Fruit fly (Drosophila melanogaster) whole organism, embryonic: ENCODE data around the gene CG5846.

ENCODE experiments used
- ATbp ChIP-seq: fragments of 200-800 bp; sonication (Bioruptor generic); optimal IDR thresholded peaks from 2 replicates; lab custom pipeline; 2017; ENCODE audit warnings: missing biosample characterization, mild to moderate bottlenecking, missing genetic modification characterization, missing genetic modification reagents
- Asciz ChIP-seq: fragments of 200-800 bp; sonication (Bioruptor generic); optimal IDR thresholded peaks from 2 replicates; lab custom pipeline; 2017; ENCODE audit warnings: missing biosample characterization, mild to moderate bottlenecking, missing genetic modification characterization, missing genetic modification reagents
- Atf3 ChIP-seq: fragments of 200-800 bp; sonication (Bioruptor generic); optimal IDR thresholded peaks from 3 replicates; lab custom pipeline; 2016; ENCODE audit warnings: missing biosample characterization, missing genetic modification characterization
- CG10267 ChIP-seq: fragments of 200-800 bp; sonication (Bioruptor generic); optimal IDR thresholded peaks from 2 replicates; lab custom pipeline; 2018; ENCODE audit warnings: missing biosample characterization, mild to moderate bottlenecking, missing genetic modification characterization, moderate library complexity
- CG10431 ChIP-seq: fragments of 200-800 bp; sonication (Bioruptor generic); optimal IDR thresholded peaks from 3 replicates; lab custom pipeline; 2018; ENCODE audit warnings: missing biosample characterization, mild to moderate bottlenecking, missing genetic modification characterization
- CG11695 ChIP-seq: fragments of 200-800 bp; sonication (Bioruptor generic); IDR thresholded peaks from 3 replicates; pipeline ENCODE4 v1.3.6; 2022; ENCODE audit warnings: missing biosample characterization, missing genetic modification characterization
- CG12659 ChIP-seq: fragments of 200-800 bp; sonication (Bioruptor generic); optimal IDR thresholded peaks from 3 replicates; lab custom pipeline; 2017; ENCODE audit warnings: mild to moderate bottlenecking, missing biosample characterization, missing genetic modification reagents, missing genetic modification characterization
- CG13775 ChIP-seq: fragments of 200-800 bp; sonication (Bioruptor generic); optimal IDR thresholded peaks from 3 replicates; lab custom pipeline; 2017; ENCODE audit warnings: missing biosample characterization, mild to moderate bottlenecking, missing genetic modification characterization
- CG14667 ChIP-seq: fragments of 200-800 bp; sonication (Bioruptor generic); IDR thresholded peaks from 2 replicates; pipeline ENCODE4 v1.3.6; 2022; ENCODE audit warnings: missing biosample characterization, missing genetic modification characterization
- CG1647 ChIP-seq: fragments of 200-800 bp; sonication (Bioruptor generic); optimal IDR thresholded peaks from 3 replicates; lab custom pipeline; 2016; ENCODE audit warnings: missing biosample characterization, missing genetic modification characterization
- CG17612 ChIP-seq: fragments of 200-800 bp; sonication (Bioruptor generic); IDR thresholded peaks from 2 replicates; pipeline ENCODE4 v1.3.6; 2022; ENCODE audit warnings: missing biosample characterization, missing genetic modification characterization
- CG2199 ChIP-seq: fragments of 200-800 bp; sonication (Bioruptor generic); IDR thresholded peaks from 3 replicates; pipeline ENCODE4 v1.3.6; 2022; ENCODE audit warnings: missing biosample characterization, missing genetic modification characterization
- CG32767 ChIP-seq: fragments of 200-800 bp; sonication (Bioruptor generic); IDR thresholded peaks from 2 replicates; pipeline ENCODE4 v1.3.6; 2022; ENCODE audit warnings: missing biosample characterization, missing genetic modification characterization
- CG4328 ChIP-seq: fragments of 200-800 bp; sonication (Bioruptor generic); optimal IDR thresholded peaks from 3 replicates; lab custom pipeline; 2017; ENCODE audit warnings: missing biosample characterization, missing genetic modification reagents, missing genetic modification characterization
- CG5180 ChIP-seq: fragments of 200-800 bp; sonication (Bioruptor generic); optimal IDR thresholded peaks from 3 replicates; lab custom pipeline; 2017; ENCODE audit warnings: missing biosample characterization, missing genetic modification characterization, mild to moderate bottlenecking, moderate library complexity, missing genetic modification reagents
- CG7357 ChIP-seq: fragments of 200-800 bp; sonication (Bioruptor generic); IDR thresholded peaks from 3 replicates; pipeline ENCODE4 v1.3.6; 2022; ENCODE audit warnings: missing biosample characterization, missing genetic modification characterization
- CG8388 ChIP-seq: fragments of 200-800 bp; sonication (Bioruptor generic); optimal IDR thresholded peaks from 2 replicates; lab custom pipeline; 2019; ENCODE audit warnings: missing biosample characterization, mild to moderate bottlenecking, missing genetic modification characterization, moderate library complexity
- CG8944 ChIP-seq: fragments of 200-800 bp; sonication (Bioruptor generic); optimal IDR thresholded peaks from 3 replicates; lab custom pipeline; 2016; ENCODE audit warnings: missing biosample characterization, missing genetic modification characterization
- CG9797 ChIP-seq: fragments of 200-800 bp; sonication (Bioruptor generic); optimal IDR thresholded peaks from 3 replicates; lab custom pipeline; 2018; ENCODE audit warnings: missing biosample characterization, mild to moderate bottlenecking, missing genetic modification characterization
- CHES-1-like ChIP-seq: fragments of 200-800 bp; sonication (Bioruptor generic); optimal IDR thresholded peaks from 2 replicates; lab custom pipeline; 2016; ENCODE audit warnings: missing biosample characterization, missing genetic modification characterization
- Chrac-16 ChIP-seq: fragments of 200-800 bp; sonication (Bioruptor generic); optimal IDR thresholded peaks from 3 replicates; lab custom pipeline; 2016; ENCODE audit warnings: missing biosample characterization, missing genetic modification characterization
- CoRest ChIP-seq: fragments of 200-800 bp; sonication (Bioruptor generic); optimal IDR thresholded peaks from 3 replicates; lab custom pipeline; 2018; ENCODE audit warnings: missing biosample characterization, mild to moderate bottlenecking, missing genetic modification characterization, moderate library complexity
- Dfd ChIP-seq, 2 experiments: fragments of >200 bp; optimal IDR thresholded peaks; 2 replicates each; lab custom pipeline; 2017; ENCODE audit warnings: missing biosample characterization in 2 of 2, missing genetic modification characterization in 2 of 2
- E2f1 ChIP-seq: fragments of 200-800 bp; sonication (Bioruptor generic); IDR thresholded peaks from 2 replicates; pipeline ENCODE4 v1.3.6; 2022; ENCODE audit warnings: missing biosample characterization, missing genetic modification characterization
- Ets65A ChIP-seq: fragments of 200-800 bp; sonication (Bioruptor generic); peaks from one replicate; lab custom pipeline; 2016; ENCODE audit warnings: missing biosample characterization, missing genetic modification characterization
- HLHmδ ChIP-seq: fragments of 200-800 bp; sonication (Bioruptor generic); optimal IDR thresholded peaks from 2 replicates; lab custom pipeline; 2018; ENCODE audit warnings: missing biosample characterization, mild to moderate bottlenecking, missing genetic modification characterization, moderate library complexity
- HmgD ChIP-seq: fragments of 200-800 bp; sonication (Bioruptor generic); optimal IDR thresholded peaks from 3 replicates; lab custom pipeline; 2016; ENCODE audit warnings: missing biosample characterization, missing genetic modification characterization
- Hr3 ChIP-seq: fragments of 200-800 bp; sonication (Bioruptor generic); optimal IDR thresholded peaks from 3 replicates; lab custom pipeline; 2016; ENCODE audit warnings: missing biosample characterization, missing genetic modification characterization
- Mad ChIP-seq: fragments of 200-800 bp; sonication (Bioruptor generic); optimal IDR thresholded peaks from 2 replicates; lab custom pipeline; 2016; ENCODE audit warnings: missing biosample characterization, missing genetic modification characterization
- Nf-YC ChIP-seq: fragments of 200-800 bp; optimal IDR thresholded peaks from 3 replicates; lab custom pipeline; 2019; ENCODE audit warnings: missing biosample characterization, mild to moderate bottlenecking, missing genetic modification characterization, moderate library complexity
- NfI ChIP-seq: fragments of 200-800 bp; sonication (Bioruptor generic); optimal IDR thresholded peaks from 3 replicates; lab custom pipeline; 2018; ENCODE audit warnings: missing biosample characterization, mild to moderate bottlenecking, missing genetic modification characterization, moderate library complexity
- Optix ChIP-seq: fragments of 200-800 bp; sonication (Bioruptor generic); IDR thresholded peaks from 3 replicates; pipeline ENCODE4 v1.3.6; 2022; ENCODE audit warnings: missing biosample characterization, missing genetic modification characterization
- Poxn ChIP-seq: fragments of 200-800 bp; sonication (Bioruptor generic); IDR thresholded peaks from 2 replicates; pipeline ENCODE4 v1.3.6; 2022; ENCODE audit warnings: missing biosample characterization, missing genetic modification characterization
- az2 ChIP-seq: fragments of 200-800 bp; sonication (Bioruptor generic); optimal IDR thresholded peaks from 3 replicates; lab custom pipeline; 2016; ENCODE audit warnings: missing biosample characterization, missing genetic modification characterization
- cato ChIP-seq: fragments of 200-800 bp; sonication (Bioruptor generic); optimal IDR thresholded peaks from 2 replicates; lab custom pipeline; 2016; ENCODE audit warnings: missing biosample characterization, missing genetic modification characterization, borderline replicate concordance
- dmrt99B ChIP-seq: fragments of 200-800 bp; sonication (Bioruptor generic); optimal IDR thresholded peaks from 2 replicates; lab custom pipeline; 2018; ENCODE audit warnings: missing biosample characterization, mild to moderate bottlenecking, missing genetic modification characterization, moderate library complexity
- ems ChIP-seq: fragments of 200-800 bp; sonication (Bioruptor generic); optimal IDR thresholded peaks from 3 replicates; lab custom pipeline; 2016; ENCODE audit warnings: missing biosample characterization, missing genetic modification characterization
- ewg ChIP-seq: fragments of 200-800 bp; sonication (Bioruptor generic); optimal IDR thresholded peaks from 3 replicates; lab custom pipeline; 2017; ENCODE audit warnings: mild to moderate bottlenecking, missing biosample characterization, missing genetic modification reagents, missing genetic modification characterization
- insv ChIP-seq, 2 experiments: fragments of 200-800 bp; sonication (Bioruptor generic); optimal IDR thresholded peaks; 3 replicates each; lab custom pipeline; 2016 to 2018; ENCODE audit warnings: missing biosample characterization in 2 of 2, missing genetic modification characterization in 2 of 2
- klu ChIP-seq: fragments of 200-800 bp; sonication (Bioruptor generic); IDR thresholded peaks from 2 replicates; pipeline ENCODE4 v1.3.6; 2022; ENCODE audit warnings: missing biosample characterization, missing genetic modification characterization
- mld ChIP-seq: fragments of 200-800 bp; sonication (Bioruptor generic); IDR thresholded peaks from 3 replicates; pipeline ENCODE4 v1.3.6; 2022; ENCODE audit warnings: missing biosample characterization, missing genetic modification characterization; ENCODE audit not compliant: partially characterized antibody
- nmo ChIP-seq: fragments of 200-800 bp; sonication (Bioruptor generic); optimal IDR thresholded peaks from 2 replicates; lab custom pipeline; 2018; ENCODE audit warnings: missing biosample characterization, mild to moderate bottlenecking, missing genetic modification characterization, moderate library complexity
- nom ChIP-seq: fragments of 200-800 bp; sonication (Bioruptor generic); optimal IDR thresholded peaks from 2 replicates; lab custom pipeline; 2017; ENCODE audit warnings: missing biosample characterization, missing genetic modification characterization, mild to moderate bottlenecking, moderate library complexity, missing genetic modification reagents
- odd ChIP-seq: fragments of 200-800 bp; sonication (Bioruptor generic); optimal IDR thresholded peaks from 2 replicates; lab custom pipeline; 2017; ENCODE audit warnings: missing biosample characterization, mild to moderate bottlenecking, missing genetic modification characterization
- pho ChIP-seq: fragments of 200-800 bp; sonication (Bioruptor generic); optimal IDR thresholded peaks from 2 replicates; lab custom pipeline; 2016; ENCODE audit warnings: missing biosample characterization, missing genetic modification characterization
- pum ChIP-seq: fragments of 200-800 bp; sonication (Bioruptor generic); optimal IDR thresholded peaks from 2 replicates; lab custom pipeline; 2016; ENCODE audit warnings: missing biosample characterization, missing genetic modification characterization
- ranshi ChIP-seq: fragments of 200-800 bp; sonication (Bioruptor generic); IDR thresholded peaks from 2 replicates; pipeline ENCODE4 v1.3.6; 2022; ENCODE audit warnings: missing biosample characterization, missing genetic modification characterization
- shn ChIP-seq: fragments of 200-800 bp; sonication (Bioruptor generic); optimal IDR thresholded peaks from 3 replicates; lab custom pipeline; 2016; ENCODE audit warnings: missing biosample characterization, missing genetic modification characterization
- ssp ChIP-seq: fragments of 200-800 bp; sonication (Bioruptor generic); IDR thresholded peaks from 2 replicates; pipeline ENCODE4 v1.3.6; 2022; ENCODE audit warnings: missing biosample characterization, missing genetic modification characterization
- toy ChIP-seq: fragments of 200-800 bp; sonication (Bioruptor generic); IDR thresholded peaks from 2 replicates; pipeline ENCODE4 v1.3.6; 2022; ENCODE audit warnings: missing biosample characterization, missing genetic modification characterization
- unc-4 ChIP-seq: fragments of 200-800 bp; sonication (Bioruptor generic); IDR thresholded peaks from 2 replicates; pipeline ENCODE4 v1.3.6; 2022; ENCODE audit warnings: missing biosample characterization, missing genetic modification characterization; ENCODE audit not compliant: partially characterized antibody

CG5846 gene

dm6 chr2L:9956993-9957652 lies at the start of gene CG5846, which contains the start of gene CG4658 (continued):
- TF ChIP-seq Nf-YC (tag; lab: Kevin White, UChicago) (peak; percentile 81), NfI (peak; percentile 87), Asciz (GFP tag; lab: Kevin White, UChicago) (peak; percentile 87), dmrt99B (tag; lab: Kevin White, UChicago) (peak; percentile 94), CG2199 (GFP tag; lab: Robert Waterston, UW) (peak; percentile 77; the same call in 2 of the 3 replicates), cato (GFP tag; lab: Kevin White, UChicago) (peak; percentile 91), CG8388 (peak; percentile 96), pho (peak; percentile 89), pum (peak; percentile 90), CG11695 (GFP tag; lab: Robert Waterston, UW) (peak; percentile 96), CG7357 (GFP tag; lab: Robert Waterston, UW) (peak; percentile 89), Dfd (GFP tag; optimal IDR thresholded peaks at IDR 0.05; lab: Kevin White, UChicago) (no peak), HmgD (peak; percentile 23), nmo (GFP tag; lab: Kevin White, UChicago) (peak; percentile 97), CG32767 (GFP tag; lab: Robert Waterston, UW) (peak; percentile 96), ssp (peak; percentile 88), CG4328 (GFP tag; lab: Kevin White, UChicago) (peak; percentile 68), Poxn (peak; percentile 62), E2f1 (GFP tag; lab: Robert Waterston, UW) (peak; percentile 96), CG13775 (GFP tag; lab: Kevin White, UChicago) (peak; percentile 93), klu (peak; percentile 87), unc-4 (no peak), Mad (GFP tag; lab: Kevin White, UChicago) (peak; percentile 85), Optix (GFP tag; lab: Robert Waterston, UW) (no peak), CG12659 (GFP tag; lab: Kevin White, UChicago) (peak; percentile 94), CG14667 (GFP tag; lab: Robert Waterston, UW) (peak; percentile 94), mld (GFP tag; lab: Robert Waterston, UW) (no peak), nom (peak; percentile 70), odd (GFP tag; lab: Kevin White, UChicago) (peak; percentile 89), CHES-1-like (peak; percentile 71), CoRest (tag; lab: Kevin White, UChicago) (peak; percentile 96), ATbp (GFP tag; lab: Kevin White, UChicago) (peak; percentile 84), CG5180 (GFP tag; lab: Kevin White, UChicago) (no peak), ranshi (GFP tag; lab: Robert Waterston, UW) (peak; percentile 96), Hr3 (GFP tag; lab: Kevin White, UChicago) (peak; percentile 96), CG10267 (peak; percentile 93), Chrac-16 (GFP tag; lab: Kevin White, UChicago) (peak; percentile 96), az2 (GFP tag; lab: Kevin White, UChicago) (peak; percentile 96)
- TF ChIP-seq, all 482 proteins: peak for 410

- no peak for TF ChIP-seq CG8944 (GFP tag; lab: Kevin White, UChicago)
- peak; percentile 58 for TF ChIP-seq Ets65A (GFP tag; lab: Kevin White, UChicago)
- no peak for TF ChIP-seq CG1647
- TF ChIP-seq insv (GFP tag; optimal IDR thresholded peaks at IDR 0.05; lab: Kevin White, UChicago) = no peak
- no peak for TF ChIP-seq Mad (GFP tag; lab: Kevin White, UChicago)
- no peak for TF ChIP-seq CG17612 (GFP tag; lab: Robert Waterston, UW)
- no peak for TF ChIP-seq CG9797
- TF ChIP-seq shn (GFP tag; lab: Kevin White, UChicago) = no peak
- TF ChIP-seq CG10431 (GFP tag; lab: Kevin White, UChicago) = no peak
- no peak for TF ChIP-seq ewg (GFP tag; lab: Kevin White, UChicago)
- no peak for TF ChIP-seq toy (GFP tag; lab: Robert Waterston, UW)
- TF ChIP-seq Atf3 (GFP tag; lab: Kevin White, UChicago) = no peak
- no peak for TF ChIP-seq CoRest (tag; lab: Kevin White, UChicago)
- TF ChIP-seq HLHmδ (GFP tag; lab: Kevin White, UChicago) = peak; percentile 67
- no peak for TF ChIP-seq ems (GFP tag; lab: Kevin White, UChicago)
- TF ChIP-seq CG7357 (GFP tag; lab: Robert Waterston, UW) = no peak
These were observed 47.5 kb upstream of the CG5846 start for dm6 chr2L:10004574-10004973.
